Worm (Caenorhabditis elegans) whole organism, midembryonic: Measurements from ENCODE around the gene sri-2.

Source experiments
- T22C8.4 ChIP-seq: fragments of 200-800 bp; sonication (Bioruptor generic); IDR thresholded peaks from 2 replicates; pipeline ENCODE4 v1.3.6; 2022; ENCODE audit warnings: missing genetic modification characterization, missing compliant biosample characterization
- cog-1 ChIP-seq: sonication (generic microtip); optimal IDR thresholded peaks from 2 replicates; lab custom pipeline; 2016; ENCODE audit warnings: missing genetic modification characterization, missing compliant biosample characterization
- flt-1 ChIP-seq: fragments of 200-800 bp; sonication (Bioruptor generic); IDR thresholded peaks from 2 replicates; pipeline ENCODE4 v1.3.6; 2022; ENCODE audit warnings: missing genetic modification characterization, missing compliant biosample characterization
- klf-2 ChIP-seq: fragments of 200-800 bp; sonication (Bioruptor generic); conservative IDR thresholded peaks from 2 replicates; pipeline ENCODE4 v1.3.6; 2022; ENCODE audit warnings: missing genetic modification reagents, missing genetic modification characterization, missing compliant biosample characterization
- med-1 ChIP-seq: sonication (generic microtip); optimal IDR thresholded peaks from 2 replicates; lab custom pipeline; 2017; ENCODE audit warnings: missing genetic modification characterization, mild to moderate bottlenecking, missing compliant biosample characterization, antibody characterized with exemption, missing genetic modification reagents; ENCODE audit not compliant: insufficient read depth
- tab-1 ChIP-seq: fragments of 200-800 bp; sonication (Bioruptor generic); IDR thresholded peaks from 2 replicates; pipeline ENCODE4 v1.3.6; 2022; ENCODE audit warnings: missing genetic modification characterization, missing compliant biosample characterization
- ztf-23 ChIP-seq: fragments of 200-800 bp; sonication (Bioruptor generic); IDR thresholded peaks from 2 replicates; pipeline ENCODE4 v1.3.6; 2022; ENCODE audit warnings: missing genetic modification reagents, missing genetic modification characterization, missing compliant biosample characterization
- ztf-29 ChIP-seq: fragments of 200-800 bp; sonication (Bioruptor generic); IDR thresholded peaks from 2 replicates; pipeline ENCODE4 v1.3.6; 2022; ENCODE audit warnings: missing genetic modification reagents, missing genetic modification characterization, missing compliant biosample characterization

- TF ChIP-seq flt-1 (GFP tag; lab: Robert Waterston, UW) (no peak), cog-1 (tag; lab: Kevin White, UChicago) (no peak), med-1 (GFP tag; lab: Kevin White, UChicago) (no peak), ztf-29 (GFP tag; lab: Robert Waterston, UW) (no peak), klf-2 (GFP tag; lab: Robert Waterston, UW) (no peak), tab-1 (GFP tag; lab: Robert Waterston, UW) (no peak), ztf-23 (no peak), T22C8.4 (GFP tag; lab: Robert Waterston, UW) (no peak)
These were observed 10.8 kb upstream of the sri-2 start, which contains the start of gene clec-232 for ce11 chrV:15975845-15976244.
